Worm (Caenorhabditis elegans) whole organism, L1 larva: ENCODE data around the gene F58D2.4.

ENCODE experiments used
- C04F5.9 ChIP-seq: sonication (generic microtip); optimal IDR thresholded peaks from 2 replicates; lab custom pipeline; 2016; ENCODE audit warnings: missing genetic modification characterization, missing compliant biosample characterization
- C34B4.2 ChIP-seq: sonication (generic microtip); optimal IDR thresholded peaks from 2 replicates; lab custom pipeline; 2017; ENCODE audit warnings: mild to moderate bottlenecking, missing genetic modification characterization, missing compliant biosample characterization
- Y116A8C.19 ChIP-seq: sonication (generic microtip); optimal IDR thresholded peaks from 2 replicates; lab custom pipeline; 2016; ENCODE audit warnings: missing compliant biosample characterization, missing genetic modification characterization, borderline replicate concordance
- alr-1 ChIP-seq: fragments of 200-800 bp; sonication (Bioruptor generic); optimal IDR thresholded peaks from 2 replicates; lab custom pipeline; 2018; ENCODE audit warnings: borderline replicate concordance, mild to moderate bottlenecking, missing genetic modification characterization, missing compliant biosample characterization
- blmp-1 ChIP-seq: fragments of 150-350 bp; optimal IDR thresholded peaks from 2 replicates; lab custom pipeline; 2014; ENCODE audit warnings: missing biosample characterization, missing genetic modification characterization
- ceh-90 ChIP-seq: sonication (generic microtip); optimal IDR thresholded peaks from 2 replicates; lab custom pipeline; 2016; ENCODE audit warnings: missing genetic modification characterization, missing compliant biosample characterization
- ces-1 ChIP-seq: fragments of 150-350 bp; optimal IDR thresholded peaks from 2 replicates; lab custom pipeline; 2014; ENCODE audit warnings: missing biosample characterization, missing genetic modification reagents, missing genetic modification characterization
- dpl-1 ChIP-seq, 3 experiments: fragments of 150-350 bp in 2 of 3; sonication (generic microtip) in 1 of 3; optimal IDR thresholded peaks; 2 replicates each; lab custom pipeline; 2014 to 2017; ENCODE audit warnings: missing biosample characterization in 3 of 3, missing genetic modification characterization in 3 of 3, missing genetic modification reagents in 3 of 3
- efl-1 ChIP-seq, 4 experiments: fragments of 150-350 bp; optimal IDR thresholded peaks in 3 of 4; peaks in 1 of 4; 1 replicate in 1 of 4; 2 replicates in 3 of 4; lab custom pipeline; 2014; ENCODE audit warnings: missing biosample characterization in 2 of 4, missing genetic modification characterization in 2 of 4, missing genetic modification reagents in 2 of 4
- ets-5 ChIP-seq: fragments of 200-800 bp; sonication (Bioruptor generic); IDR thresholded peaks from 2 replicates; pipeline ENCODE4 v1.3.6; 2022; ENCODE audit warnings: missing genetic modification characterization, missing compliant biosample characterization
- hlh-17 ChIP-seq: fragments of 200-800 bp; sonication (Bioruptor generic); optimal IDR thresholded peaks from 2 replicates; lab custom pipeline; 2018; ENCODE audit warnings: missing genetic modification characterization, mild to moderate bottlenecking, missing compliant biosample characterization, moderate library complexity, borderline replicate concordance
- isw-1 ChIP-seq: fragments of 200-800 bp; sonication (Bioruptor generic); IDR thresholded peaks from 2 replicates; pipeline ENCODE4 v1.3.6; 2022; ENCODE audit warnings: missing genetic modification characterization, missing compliant biosample characterization
- lir-3 ChIP-seq: sonication (generic microtip); optimal IDR thresholded peaks from 2 replicates; lab custom pipeline; 2016; ENCODE audit warnings: mild to moderate bottlenecking, missing genetic modification characterization, moderate library complexity, missing compliant biosample characterization; ENCODE audit not compliant: poor library complexity
- mab-9 ChIP-seq: fragments of 200-800 bp; sonication (Bioruptor generic); IDR thresholded peaks from 2 replicates; pipeline ENCODE4 v1.3.6; 2022; ENCODE audit warnings: missing genetic modification reagents, missing genetic modification characterization, missing compliant biosample characterization
- nhr-47 ChIP-seq: sonication (generic microtip); optimal IDR thresholded peaks from 2 replicates; lab custom pipeline; 2016; ENCODE audit warnings: mild to moderate bottlenecking, missing genetic modification characterization, moderate library complexity, missing compliant biosample characterization
- nhr-76 ChIP-seq: sonication (generic microtip); optimal IDR thresholded peaks from 2 replicates; lab custom pipeline; 2017; ENCODE audit warnings: missing biosample characterization, missing genetic modification characterization
- nhr-85 ChIP-seq: sonication (generic microtip); peaks from one replicate; lab custom pipeline; 2016; ENCODE audit warnings: missing genetic modification characterization, inconsistent platforms, missing compliant biosample characterization
- pag-3 ChIP-seq: sonication (generic microtip); optimal IDR thresholded peaks from 2 replicates; lab custom pipeline; 2017; ENCODE audit warnings: missing genetic modification characterization, mild to moderate bottlenecking, missing compliant biosample characterization, antibody characterized with exemption, borderline replicate concordance; ENCODE audit not compliant: insufficient read depth
- snpc-4 ChIP-seq: fragments of 150-350 bp; optimal IDR thresholded peaks from 2 replicates; lab custom pipeline; 2014; ENCODE audit warnings: missing biosample characterization, missing genetic modification characterization
- sup-37 ChIP-seq: fragments of 200-800 bp; sonication (Bioruptor generic); optimal IDR thresholded peaks from 2 replicates; lab custom pipeline; 2018; ENCODE audit warnings: mild to moderate bottlenecking, missing genetic modification characterization, missing compliant biosample characterization
- swsn-7 ChIP-seq: sonication (generic microtip); optimal IDR thresholded peaks from 2 replicates; lab custom pipeline; 2016; ENCODE audit warnings: missing genetic modification characterization, missing compliant biosample characterization
- tbx-2 ChIP-seq: sonication (generic microtip); optimal IDR thresholded peaks from 2 replicates; lab custom pipeline; 2016; ENCODE audit warnings: missing genetic modification characterization, missing compliant biosample characterization
- unc-30 ChIP-seq: sonication (generic microtip); optimal IDR thresholded peaks from 2 replicates; lab custom pipeline; 2017; ENCODE audit warnings: missing biosample characterization, missing genetic modification characterization
- unc-86 ChIP-seq: sonication (generic microtip); optimal IDR thresholded peaks from 2 replicates; lab custom pipeline; 2016; ENCODE audit warnings: missing genetic modification characterization, missing compliant biosample characterization
- zag-1 ChIP-seq: fragments of 150-350 bp; optimal IDR thresholded peaks from 2 replicates; lab custom pipeline; 2014; ENCODE audit warnings: missing biosample characterization, missing genetic modification characterization
- zip-4 ChIP-seq: fragments of 200-800 bp; sonication (Bioruptor generic); optimal IDR thresholded peaks from 2 replicates; lab custom pipeline; 2018; ENCODE audit warnings: mild to moderate bottlenecking, missing genetic modification characterization, moderate library complexity, missing compliant biosample characterization

Gene F58D2.4

ce11 chrIV:13193239-13193638, 4.4 kb upstream of the F58D2.4 start, which contains the start of gene F58D2.5:
F58D2.5 (minus strand) TSS chrIV:13193339.
- no peak for TF ChIP-seq dpl-1 (GFP tag; optimal IDR thresholded peaks at IDR 0.05; lab: Kevin White, UChicago)
- TF ChIP-seq ces-1, result no peak
- no peak for TF ChIP-seq mab-9 (GFP tag; lab: Robert Waterston, UW)
- no peak for TF ChIP-seq nhr-47 (tag; lab: Kevin White, UChicago)
- TF ChIP-seq pag-3 (tag; lab: Kevin White, UChicago), result no peak
- no peak for TF ChIP-seq lir-3 (tag; lab: Kevin White, UChicago)
- TF ChIP-seq snpc-4, result no peak
- no peak for TF ChIP-seq alr-1 (tag; lab: Kevin White, UChicago)
- no peak for TF ChIP-seq blmp-1 (tag; lab: Kevin White, UChicago)
- no peak for TF ChIP-seq C34B4.2 (tag; lab: Kevin White, UChicago)
- TF ChIP-seq Y116A8C.19 (tag; lab: Kevin White, UChicago), result no peak
- no peak for TF ChIP-seq C04F5.9

ce11 chrIV:13190075-13190474, 1.2 kb upstream of the F58D2.4 start:
- TF ChIP-seq efl-1 (optimal IDR thresholded peaks at IDR 0.05; lab: Kevin White, UChicago), result no peak
- peak in 1 of 2 experiments; percentile 65 for TF ChIP-seq efl-1 (GFP tag; optimal IDR thresholded peaks at IDR 0.05 in 1 of 2; lab: Kevin White, UChicago)
- TF ChIP-seq nhr-76 (tag; lab: Kevin White, UChicago), result no peak
- TF ChIP-seq zip-4 (GFP tag; lab: Kevin White, UChicago), result no peak
- TF ChIP-seq pag-3 (tag; lab: Kevin White, UChicago), result no peak

- TF ChIP-seq unc-30 (tag; lab: Kevin White, UChicago), result no peak
- no peak for TF ChIP-seq alr-1 (tag; lab: Kevin White, UChicago)
Measured at ce11 chrIV:13189467-13189866, 608 bp upstream of the F58D2.4 start, which contains the start of gene F58D2.2. F58D2.2 (plus strand) TSS chrIV:13189767.

ce11 chrIV:13180723-13181122, 8.1 kb downstream of the F58D2.4 start, which contains the start of gene F58D2.3:
F58D2.3 (minus strand) TSS chrIV:13180823.
- TF ChIP-seq sup-37 (no peak), mab-9 (GFP tag; lab: Robert Waterston, UW) (0 out of 2 replicates have a peak, but pooled peaks have one; percentile 16)

DNA sequence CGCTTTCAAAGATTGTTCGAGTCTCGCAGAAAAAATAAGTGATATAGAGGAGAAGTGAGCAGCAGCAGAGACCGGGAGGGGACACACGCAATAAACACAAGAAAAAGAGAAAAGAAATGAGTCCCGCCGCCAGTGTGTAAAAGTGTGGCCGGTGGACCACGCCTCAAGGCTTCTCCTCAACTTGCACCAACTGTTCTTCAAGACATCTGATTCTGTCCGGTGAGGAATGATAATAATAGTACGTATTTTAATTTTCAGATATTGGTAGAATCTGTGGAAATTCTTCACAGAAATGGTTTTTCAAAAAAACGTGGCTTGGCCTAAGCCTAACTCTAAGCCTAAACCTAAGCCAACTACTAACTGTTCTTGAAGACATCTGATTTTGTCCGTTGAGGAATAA, 9.6 kb downstream of the F58D2.4 start, which contains the start of gene lev-1:
TSS of gene lev-1 (minus strand) at position 101 of the 400 bp plus-strand sequence.
- peak; percentile 34 for TF ChIP-seq nhr-85
- no peak for TF ChIP-seq unc-86 (tag; lab: Kevin White, UChicago)
- TF ChIP-seq, all 84 proteins: peak for 1

DNA sequence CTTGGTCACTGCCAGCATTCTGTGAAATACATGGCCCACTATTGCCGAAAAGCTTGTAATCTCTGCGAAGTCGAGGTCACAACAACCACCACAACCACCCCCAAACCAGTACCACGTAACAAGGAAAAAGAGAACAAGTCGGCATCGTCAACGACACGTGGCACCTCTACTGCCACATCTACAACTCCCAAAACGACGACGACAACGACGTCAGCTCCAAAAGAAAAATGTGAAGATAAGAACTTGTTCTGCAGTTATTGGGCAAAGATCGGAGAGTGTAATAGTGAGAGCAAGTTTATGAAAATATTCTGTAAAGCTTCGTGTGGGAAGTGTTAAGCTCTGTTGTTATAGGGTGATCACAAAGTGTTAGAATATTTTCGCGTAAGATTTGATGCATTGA, 15.5 kb downstream of the F58D2.4 start:
- TF ChIP-seq mab-9 (GFP tag; lab: Robert Waterston, UW) (no peak), unc-86 (tag; lab: Kevin White, UChicago) (no peak), hlh-17 (GFP tag; lab: Kevin White, UChicago) (no peak), ceh-90 (no peak), isw-1 (GFP tag; lab: Robert Waterston, UW) (no peak), zag-1 (tag; lab: Kevin White, UChicago) (no peak)

DNA sequence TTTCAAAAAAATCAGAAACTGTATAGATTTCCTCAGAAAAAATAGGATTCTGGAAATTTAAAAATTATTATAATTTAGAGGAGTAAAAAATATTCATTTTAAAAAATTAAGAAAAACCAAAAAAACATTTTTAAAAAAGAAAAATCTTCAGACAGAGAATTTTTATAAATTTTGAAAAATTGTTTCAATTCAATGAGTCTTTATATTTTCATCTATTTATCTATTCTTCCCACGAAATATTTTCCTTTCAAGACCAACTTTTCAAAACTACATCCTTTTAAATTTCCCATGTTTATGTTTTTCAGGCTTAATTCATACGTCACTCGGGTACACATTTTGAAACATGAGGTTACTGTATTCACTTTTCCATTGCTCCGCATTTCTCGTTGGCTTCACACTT, 18.6 kb downstream of the F58D2.4 start, which contains the start of gene nas-14:
TSS of gene nas-14 (plus strand) at position 301 of the 400 bp plus-strand sequence.
- TF ChIP-seq nhr-76 (tag; lab: Kevin White, UChicago), result no peak
- TF ChIP-seq swsn-7 (tag; lab: Kevin White, UChicago), result no peak
- TF ChIP-seq tbx-2, result no peak

DNA sequence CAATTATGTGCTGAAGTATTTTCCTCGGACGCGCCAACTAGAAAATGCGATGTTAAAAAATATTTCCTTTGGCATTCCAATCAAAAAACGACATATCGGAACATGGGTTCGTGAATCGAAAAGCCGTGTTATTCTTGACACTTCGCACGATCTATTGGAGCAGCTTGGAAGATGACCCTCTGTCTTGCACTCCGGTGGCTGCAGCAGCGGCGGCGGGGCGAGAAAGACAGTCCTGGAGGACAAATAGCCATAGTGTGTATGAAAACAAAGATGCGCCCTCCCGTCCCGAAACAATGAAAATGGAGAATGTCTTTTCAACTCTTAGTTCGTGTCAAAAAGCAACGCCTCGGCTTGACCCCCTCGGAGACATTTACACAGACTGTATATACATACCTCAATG, 21.3 kb downstream of the F58D2.4 start:
- TF ChIP-seq isw-1 (GFP tag; lab: Robert Waterston, UW), result no peak
- 0 out of 2 replicates have a peak, but pooled peaks have one; percentile 70 for TF ChIP-seq ets-5 (GFP tag; lab: Robert Waterston, UW)
- TF ChIP-seq, all 84 proteins: peak for 1
